Fruit fly (Drosophila melanogaster): ENCODE data around the gene fwe.

Gene fwe

dm6 chr3L:15816143-15816487, at the start of gene fwe:
Gene fwe (minus strand): TSS chr3L:15816410.
- no peak for TF ChIP-seq CG7368 (GFP tag; optimal IDR thresholded peaks at IDR 0.05)
- TF ChIP-seq pdm3 (GFP tag; optimal IDR thresholded peaks at IDR 0.05): no peak
- no peak for TF ChIP-seq fkh (GFP tag; optimal IDR thresholded peaks at IDR 0.05)
- no peak for TF ChIP-seq CG16779 (tag; optimal IDR thresholded peaks at IDR 0.05)
- no peak for TF ChIP-seq vri (GFP tag; optimal IDR thresholded peaks at IDR 0.05)
- TF ChIP-seq spab (GFP tag; optimal IDR thresholded peaks at IDR 0.05): no peak
- TF ChIP-seq Blimp-1 (GFP tag; optimal IDR thresholded peaks at IDR 0.05): no peak
- no peak for TF ChIP-seq fd59A (GFP tag; optimal IDR thresholded peaks at IDR 0.05)
- TF ChIP-seq CG11294 (GFP tag; IDR thresholded peaks at IDR 0.05): no peak
- no peak for TF ChIP-seq CG15336 (GFP tag; IDR thresholded peaks at IDR 0.05)
- TF ChIP-seq dac (GFP tag; optimal IDR thresholded peaks at IDR 0.05): no peak
- TF ChIP-seq Hr38 (GFP tag; optimal IDR thresholded peaks at IDR 0.05): no peak
- no peak for TF ChIP-seq CG10631 (GFP tag; optimal IDR thresholded peaks at IDR 0.05)
- TF ChIP-seq CG11762 (GFP tag; optimal IDR thresholded peaks at IDR 0.05; ENCODE audit: insufficient read depth): no peak
- no peak for TF ChIP-seq Eip78C (GFP tag)
- no peak for TF ChIP-seq dsx (GFP tag; optimal IDR thresholded peaks at IDR 0.05; ENCODE audit: poor library complexity, severe bottlenecking)

- no peak for TF ChIP-seq esn (GFP tag; optimal IDR thresholded peaks at IDR 0.05)
- no peak for TF ChIP-seq Ets21C (GFP tag; optimal IDR thresholded peaks at IDR 0.05)
- TF ChIP-seq CG6808 (GFP tag; optimal IDR thresholded peaks at IDR 0.05): no peak
- TF ChIP-seq Gug (GFP tag; IDR thresholded peaks at IDR 0.05): no peak
- TF ChIP-seq net (GFP tag; optimal IDR thresholded peaks at IDR 0.05): no peak
- TF ChIP-seq spab (GFP tag; optimal IDR thresholded peaks at IDR 0.05): no peak
- TF ChIP-seq pdm3 (GFP tag; optimal IDR thresholded peaks at IDR 0.05): no peak
- no peak for TF ChIP-seq dac (GFP tag; optimal IDR thresholded peaks at IDR 0.05)
- no peak for TF ChIP-seq dsx (GFP tag; optimal IDR thresholded peaks at IDR 0.05; ENCODE audit: poor library complexity, severe bottlenecking)
- TF ChIP-seq Met (GFP tag; optimal IDR thresholded peaks at IDR 0.05): no peak
- TF ChIP-seq CG8319 (GFP tag; optimal IDR thresholded peaks at IDR 0.05): no peak
- TF ChIP-seq CG11294 (GFP tag; IDR thresholded peaks at IDR 0.05): no peak
- no peak for TF ChIP-seq salr (GFP tag; optimal IDR thresholded peaks at IDR 0.05)
- no peak for TF ChIP-seq OdsH (GFP tag; optimal IDR thresholded peaks at IDR 0.05)
- no peak for TF ChIP-seq CG8632 (GFP tag; optimal IDR thresholded peaks at IDR 0.05)
Observed at dm6 chr3L:15856035-15856434, 39.8 kb upstream of the fwe start.

- TF ChIP-seq fd85E (GFP tag; optimal IDR thresholded peaks at IDR 0.05): no peak
- peak; percentile 59 for TF ChIP-seq topi (GFP tag; optimal IDR thresholded peaks at IDR 0.05)
- peak; percentile 40 for TF ChIP-seq acj6 (GFP tag; optimal IDR thresholded peaks at IDR 0.05)
- TF ChIP-seq CG11762 (GFP tag; optimal IDR thresholded peaks at IDR 0.05; ENCODE audit: insufficient read depth): no peak
- TF ChIP-seq Sox14 (GFP tag; optimal IDR thresholded peaks at IDR 0.05): no peak
- no peak for TF ChIP-seq CG32006 (GFP tag; optimal IDR thresholded peaks at IDR 0.05)
- peak; percentile 27 for TF ChIP-seq lz (GFP tag; optimal IDR thresholded peaks at IDR 0.05)
- TF ChIP-seq fd59A (GFP tag; optimal IDR thresholded peaks at IDR 0.05): peak; percentile 26
- TF ChIP-seq OdsH (GFP tag; optimal IDR thresholded peaks at IDR 0.05): peak; percentile 17
- TF ChIP-seq CG34406 (GFP tag; optimal IDR thresholded peaks at IDR 0.05): peak; percentile 9
- TF ChIP-seq cyc (GFP tag; optimal IDR thresholded peaks at IDR 0.05): peak; percentile 43
- peak; percentile 59 for TF ChIP-seq esn (GFP tag; optimal IDR thresholded peaks at IDR 0.05)
- peak; percentile 17 for TF ChIP-seq CG7368 (GFP tag; optimal IDR thresholded peaks at IDR 0.05)
- peak; percentile 4 for TF ChIP-seq pdm3 (GFP tag; optimal IDR thresholded peaks at IDR 0.05)
- TF ChIP-seq CG16779 (tag; optimal IDR thresholded peaks at IDR 0.05): no peak
- TF ChIP-seq spab (GFP tag; optimal IDR thresholded peaks at IDR 0.05): peak; percentile 55
- TF ChIP-seq CG10631 (GFP tag; optimal IDR thresholded peaks at IDR 0.05): peak; percentile 49
- no peak for TF ChIP-seq CG3032 (tag; optimal IDR thresholded peaks at IDR 0.05)
- peak; percentile 33 for TF ChIP-seq Sox15 (GFP tag; optimal IDR thresholded peaks at IDR 0.05)
- TF ChIP-seq CG8119 (GFP tag; IDR thresholded peaks at IDR 0.05): no peak
- no peak for TF ChIP-seq CG6276 (GFP tag; optimal IDR thresholded peaks at IDR 0.05)
- TF ChIP-seq fkh (GFP tag; optimal IDR thresholded peaks at IDR 0.05): no peak
- peak; percentile 9 for TF ChIP-seq achi (GFP tag; optimal IDR thresholded peaks at IDR 0.05)
- peak; percentile 51 for TF ChIP-seq CG6808 (GFP tag; optimal IDR thresholded peaks at IDR 0.05)
- TF ChIP-seq Sox102F (GFP tag; optimal IDR thresholded peaks at IDR 0.05): peak; percentile 29
- TF ChIP-seq net (GFP tag; optimal IDR thresholded peaks at IDR 0.05): no peak
- no peak for TF ChIP-seq Gug (GFP tag; IDR thresholded peaks at IDR 0.05)
- TF ChIP-seq CG3919 (GFP tag; optimal IDR thresholded peaks at IDR 0.05): peak; percentile 34
- peak in 1 of 2 experiments; percentile 10 for TF ChIP-seq ss (GFP tag; optimal IDR thresholded peaks at IDR 0.05)
- no peak for TF ChIP-seq Ets96B (tag; optimal IDR thresholded peaks at IDR 0.05)
- TF ChIP-seq Ets21C (GFP tag; optimal IDR thresholded peaks at IDR 0.05): no peak
- TF ChIP-seq Eip93F (GFP tag; optimal IDR thresholded peaks at IDR 0.05): no peak
- TF ChIP-seq salr (GFP tag; optimal IDR thresholded peaks at IDR 0.05): no peak
- no peak for TF ChIP-seq dac (GFP tag; optimal IDR thresholded peaks at IDR 0.05)
- TF ChIP-seq CG6163 (GFP tag; IDR thresholded peaks at IDR 0.05): no peak
- no peak for TF ChIP-seq CG9139 (GFP tag; optimal IDR thresholded peaks at IDR 0.05)
Observed at dm6 chr3L:15847655-15848054, 31.4 kb upstream of the fwe start.

Data from whole organism, prepupa.